Fruit fly (Drosophila melanogaster): ENCODE results near the gene Cox10.

Cox10 gene

DNA sequence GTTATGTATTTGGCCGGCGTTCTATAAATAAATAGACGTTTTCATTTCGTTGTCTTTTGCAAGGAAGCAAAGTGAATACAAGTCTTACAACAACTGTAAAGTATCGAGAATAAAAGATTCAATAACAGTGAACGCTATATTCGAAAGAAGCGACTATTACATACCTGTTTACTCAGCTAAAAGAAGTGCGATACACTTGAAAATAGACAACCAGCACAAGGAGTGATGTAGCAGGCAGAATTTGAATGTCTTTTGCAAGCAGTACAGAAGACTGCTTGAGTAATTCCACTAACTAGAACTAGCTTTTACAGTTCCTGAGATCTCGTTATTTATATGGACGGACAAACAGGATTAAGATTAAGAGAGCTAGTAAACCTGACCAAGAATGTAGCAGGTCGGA lies 33.0 kb upstream of the Cox10 start (continued):
- TF ChIP-seq CG17385 (GFP tag; optimal IDR thresholded peaks at IDR 0.05) = no peak
- no peak for TF ChIP-seq br (optimal IDR thresholded peaks at IDR 0.05)
- TF ChIP-seq ash1 (GFP tag; optimal IDR thresholded peaks at IDR 0.05) = no peak
- peak; percentile 85 for TF ChIP-seq MBD-R2 (GFP tag; IDR thresholded peaks at IDR 0.05)
- TF ChIP-seq croc (GFP tag; conservative IDR thresholded peaks at IDR 0.05) = no peak
- peak; percentile 54 for TF ChIP-seq CG9437 (GFP tag; optimal IDR thresholded peaks at IDR 0.05)
- peak; percentile 54 for TF ChIP-seq bbx (GFP tag; IDR thresholded peaks at IDR 0.05; ENCODE audit: partially characterized antibody)
- TF ChIP-seq Xbp1 (GFP tag; optimal IDR thresholded peaks at IDR 0.05) = peak; percentile 1
- no peak for TF ChIP-seq pb (GFP tag; optimal IDR thresholded peaks at IDR 0.05)
- TF ChIP-seq NC2β (GFP tag; optimal IDR thresholded peaks at IDR 0.05) = peak; percentile 23
- no peak for TF ChIP-seq toy (GFP tag; IDR thresholded peaks at IDR 0.05)
- peak; percentile 15 for TF ChIP-seq BEAF-32 (GFP tag; optimal IDR thresholded peaks at IDR 0.05)
- TF ChIP-seq tap (tag; optimal IDR thresholded peaks at IDR 0.05) = no peak
- TF ChIP-seq klu (GFP tag; IDR thresholded peaks at IDR 0.05) = no peak
- TF ChIP-seq Bteb2 (GFP tag; optimal IDR thresholded peaks at IDR 0.05) = no peak
- no peak for TF ChIP-seq Elba2 (GFP tag; optimal IDR thresholded peaks at IDR 0.05)
- TF ChIP-seq CG18764 (GFP tag; optimal IDR thresholded peaks at IDR 0.05) = no peak
- TF ChIP-seq CG3281 (GFP tag; optimal IDR thresholded peaks at IDR 0.05) = no peak
- TF ChIP-seq Gsc (GFP tag; IDR thresholded peaks at IDR 0.05) = no peak
- TF ChIP-seq her (GFP tag; optimal IDR thresholded peaks at IDR 0.05) = peak; percentile 16
- TF ChIP-seq CG14710 (tag; optimal IDR thresholded peaks at IDR 0.05) = peak; percentile 22
- no peak for TF ChIP-seq sqz (GFP tag; optimal IDR thresholded peaks at IDR 0.05)
- no peak for TF ChIP-seq so (GFP tag; IDR thresholded peaks at IDR 0.05)
- TF ChIP-seq CG1529 (GFP tag; optimal IDR thresholded peaks at IDR 0.05) = no peak
- no peak for TF ChIP-seq Deaf1 (tag; optimal IDR thresholded peaks at IDR 0.05)
- no peak for TF ChIP-seq NC2α (GFP tag; optimal IDR thresholded peaks at IDR 0.05)
- no peak for TF ChIP-seq CG13123 (GFP tag; optimal IDR thresholded peaks at IDR 0.05)
- peak; percentile 71 for TF ChIP-seq ato (GFP tag; IDR thresholded peaks at IDR 0.05; ENCODE audit: partially characterized antibody)
- TF ChIP-seq bigmax (GFP tag; optimal IDR thresholded peaks at IDR 0.05) = no peak
- TF ChIP-seq Dek (tag; optimal IDR thresholded peaks at IDR 0.05) = no peak
- TF ChIP-seq salm (tag; optimal IDR thresholded peaks at IDR 0.05) = no peak
- TF ChIP-seq Nf-YB (GFP tag; optimal IDR thresholded peaks at IDR 0.05) = peak; percentile 35
- TF ChIP-seq zf30C (GFP tag; optimal IDR thresholded peaks at IDR 0.05) = no peak
- TF ChIP-seq CG31388 (GFP tag; optimal IDR thresholded peaks at IDR 0.05) = no peak
- TF ChIP-seq ind (GFP tag; optimal IDR thresholded peaks at IDR 0.05) = no peak
- TF ChIP-seq CG5180 (GFP tag; optimal IDR thresholded peaks at IDR 0.05) = no peak
- TF ChIP-seq cwo (GFP tag; optimal IDR thresholded peaks at IDR 0.05) = no peak
- TF ChIP-seq Dll (GFP tag; IDR thresholded peaks at IDR 0.05; ENCODE audit: partially characterized antibody) = no peak
- no peak for TF ChIP-seq CG4282 (GFP tag; optimal IDR thresholded peaks at IDR 0.05)
- no peak for TF ChIP-seq zfh1 (GFP tag; IDR thresholded peaks at IDR 0.05)
- TF ChIP-seq CG11560 (tag; IDR thresholded peaks at IDR 0.05) = no peak
- no peak for TF ChIP-seq hth (optimal IDR thresholded peaks at IDR 0.05)
- TF ChIP-seq GATAe (GFP tag; conservative IDR thresholded peaks at IDR 0.05) = no peak
- TF ChIP-seq gfzf (GFP tag; optimal IDR thresholded peaks at IDR 0.05) = peak; percentile 13
- no peak for TF ChIP-seq Dip3 (GFP tag; optimal IDR thresholded peaks at IDR 0.05)
- no peak for TF ChIP-seq Atf-2 (GFP tag; optimal IDR thresholded peaks at IDR 0.05)
- no peak for TF ChIP-seq CG10431 (GFP tag; optimal IDR thresholded peaks at IDR 0.05)
- no peak for TF ChIP-seq CG31224 (GFP tag; IDR thresholded peaks at IDR 0.05)
- no peak for TF ChIP-seq CG9932 (GFP tag; IDR thresholded peaks at IDR 0.05)
- peak; percentile 3 for TF ChIP-seq CG3163 (GFP tag; optimal IDR thresholded peaks at IDR 0.05)
- TF ChIP-seq CG30020 (tag; optimal IDR thresholded peaks at IDR 0.05) = peak; percentile 65
- no peak for TF ChIP-seq peb (GFP tag; IDR thresholded peaks at IDR 0.05)
- no peak for TF ChIP-seq esg (GFP tag; conservative IDR thresholded peaks at IDR 0.05)

Data from whole organism, embryonic.